Worm (Caenorhabditis elegans): Measurements from ENCODE around the gene srh-295.

The srh-295 gene

ce11 chrV:15330314-15330713, at the start of gene srh-295:
Gene srh-295, plus strand, starts transcription at chrV:15330614.
- TF ChIP-seq lin-13 (tag; optimal IDR thresholded peaks at IDR 0.05) (no peak), zip-8 (tag; optimal IDR thresholded peaks at IDR 0.05) (peak; percentile 70), ces-1 (GFP tag; optimal IDR thresholded peaks at IDR 0.05) (no peak), nhr-2 (tag; optimal IDR thresholded peaks at IDR 0.05) (no peak), cnd-1 (tag; optimal IDR thresholded peaks at IDR 0.05) (no peak)

DNA sequence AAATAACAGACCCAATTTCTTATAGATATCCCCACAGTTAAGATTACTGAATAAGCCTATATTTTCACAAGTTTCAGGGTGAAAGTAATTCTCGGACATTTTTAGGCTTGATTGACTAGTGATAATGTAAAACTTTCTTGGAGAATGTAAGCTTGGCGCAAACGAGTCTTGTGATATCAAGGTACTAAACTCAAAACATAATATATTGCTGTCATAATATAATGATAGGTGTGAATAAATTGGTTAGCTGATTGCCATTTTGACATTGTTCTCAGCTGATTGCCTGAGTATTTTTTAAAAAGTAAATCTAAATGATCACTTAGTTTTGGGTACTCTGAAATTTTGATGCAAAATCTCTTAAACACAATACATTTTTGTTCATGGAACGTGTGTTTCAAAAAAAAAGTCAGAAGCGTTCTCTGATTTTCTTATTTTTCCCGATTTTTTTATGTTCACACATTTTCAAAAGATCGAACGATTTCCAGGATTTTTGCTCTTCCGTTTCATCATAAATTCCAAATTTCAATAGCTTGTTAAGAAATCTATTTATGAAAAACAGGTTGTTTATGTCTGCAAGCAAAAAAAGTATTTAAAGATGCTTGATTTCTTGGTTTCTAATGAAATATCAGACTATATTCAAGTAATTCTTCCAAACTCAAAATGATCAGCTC, 49.0 kb upstream of the srh-295 start, which contains the start of the genes srw-19 and srx-51:
Gene srw-19, minus strand, starts transcription at position 101 of the 671 bp plus-strand sequence.
Gene srx-51, plus strand, starts transcription at position 621 of the 671 bp plus-strand sequence.
- TF ChIP-seq hlh-1 (tag; optimal IDR thresholded peaks at IDR 0.05) (no peak), elt-1 (tag; optimal IDR thresholded peaks at IDR 0.05; ENCODE audit: borderline replicate concordance, insufficient read depth) (no peak), nhr-237 (tag; optimal IDR thresholded peaks at IDR 0.05) (no peak), ceh-43 (GFP tag; optimal IDR thresholded peaks at IDR 0.05) (no peak)

- no peak for TF ChIP-seq lsy-2 (tag; optimal IDR thresholded peaks at IDR 0.05)
- no peak for TF ChIP-seq mls-2 (tag; optimal IDR thresholded peaks at IDR 0.05)
- no peak for TF ChIP-seq elt-1 (tag; optimal IDR thresholded peaks at IDR 0.05; ENCODE audit: borderline replicate concordance, insufficient read depth)
- no peak for TF ChIP-seq cnd-1 (tag; optimal IDR thresholded peaks at IDR 0.05)
- no peak for TF ChIP-seq ztf-11 (tag; optimal IDR thresholded peaks at IDR 0.05)
Observed at ce11 chrV:15285984-15286383, 44.4 kb upstream of the srh-295 start.

ce11 chrV:15287856-15288255, 42.6 kb upstream of the srh-295 start, which contains the start of gene cyp-34A1:
Gene cyp-34A1, minus strand, starts transcription at chrV:15287956.
- TF ChIP-seq M03D4.4 (tag; optimal IDR thresholded peaks at IDR 0.05): no peak
- TF ChIP-seq cnd-1 (tag; optimal IDR thresholded peaks at IDR 0.05): no peak
- TF ChIP-seq sptf-1 (tag; optimal IDR thresholded peaks at IDR 0.05): no peak

- TF ChIP-seq nhr-12 (tag; optimal IDR thresholded peaks at IDR 0.05) (no peak), ceh-39 (tag; optimal IDR thresholded peaks at IDR 0.05) (no peak), drap-1 (GFP tag; optimal IDR thresholded peaks at IDR 0.05) (no peak), elt-1 (tag; optimal IDR thresholded peaks at IDR 0.05; ENCODE audit: borderline replicate concordance, insufficient read depth) (no peak), sptf-1 (tag; optimal IDR thresholded peaks at IDR 0.05) (no peak), ces-1 (GFP tag; optimal IDR thresholded peaks at IDR 0.05) (no peak), nhr-2 (tag; optimal IDR thresholded peaks at IDR 0.05) (no peak)
Observed at ce11 chrV:15290995-15291394, 39.4 kb upstream of the srh-295 start, which contains the start of gene cyp-34A2. Gene cyp-34A2, minus strand, starts transcription at chrV:15291095.

ce11 chrV:15293865-15294264, 36.5 kb upstream of the srh-295 start, which contains the start of gene str-96:
Gene str-96, minus strand, starts transcription at chrV:15293965.
- no peak for TF ChIP-seq lsy-2 (tag; optimal IDR thresholded peaks at IDR 0.05)
- TF ChIP-seq bed-3 (GFP tag; optimal IDR thresholded peaks at IDR 0.05): no peak
- no peak for TF ChIP-seq mep-1 (tag; optimal IDR thresholded peaks at IDR 0.05)
- TF ChIP-seq M03D4.4 (tag; optimal IDR thresholded peaks at IDR 0.05): no peak
- TF ChIP-seq ces-1 (GFP tag; optimal IDR thresholded peaks at IDR 0.05): no peak
- no peak for TF ChIP-seq nhr-237 (tag; optimal IDR thresholded peaks at IDR 0.05)
- TF ChIP-seq unc-39 (tag; optimal IDR thresholded peaks at IDR 0.05): no peak
- no peak for TF ChIP-seq drap-1 (GFP tag; optimal IDR thresholded peaks at IDR 0.05)
- TF ChIP-seq elt-3 (tag; optimal IDR thresholded peaks at IDR 0.05): no peak
- no peak for TF ChIP-seq snpc-4 (tag; optimal IDR thresholded peaks at IDR 0.05)
- TF ChIP-seq hlh-1 (tag; optimal IDR thresholded peaks at IDR 0.05): no peak
- no peak for TF ChIP-seq nhr-2 (tag; optimal IDR thresholded peaks at IDR 0.05)
- no peak for TF ChIP-seq elt-1 (tag; optimal IDR thresholded peaks at IDR 0.05; ENCODE audit: borderline replicate concordance, insufficient read depth)
- TF ChIP-seq unc-120 (tag; optimal IDR thresholded peaks at IDR 0.05; ENCODE audit: poor library complexity, severe bottlenecking): no peak
- TF ChIP-seq lin-32 (GFP tag; optimal IDR thresholded peaks at IDR 0.05): no peak
- no peak for TF ChIP-seq sptf-1 (tag; optimal IDR thresholded peaks at IDR 0.05)
- no peak for TF ChIP-seq nhr-12 (tag; optimal IDR thresholded peaks at IDR 0.05)
- no peak for TF ChIP-seq ham-2 (GFP tag; optimal IDR thresholded peaks at IDR 0.05)
- TF ChIP-seq nhr-28 (tag; optimal IDR thresholded peaks at IDR 0.05): no peak

DNA sequence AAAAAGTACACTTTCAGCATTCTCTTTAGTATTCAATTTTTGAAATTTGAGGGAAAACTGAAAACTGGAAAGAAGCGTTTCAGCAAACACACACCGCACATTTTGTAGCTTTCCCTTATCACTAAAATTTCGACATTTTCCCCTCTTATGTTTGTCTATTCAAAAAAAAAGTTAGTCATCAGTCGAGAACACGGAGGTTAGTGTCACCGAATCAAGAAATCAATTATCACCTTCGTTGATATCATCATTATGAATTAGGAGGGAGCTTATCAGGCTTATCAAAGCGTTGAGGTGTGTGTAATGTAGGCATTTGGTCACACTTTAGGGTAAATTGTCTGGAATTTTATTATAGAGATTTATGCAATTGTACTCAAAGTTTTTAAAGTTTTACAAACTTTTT, 31.8 kb upstream of the srh-295 start, which contains the start of gene cpr-3:
Gene cpr-3, minus strand, starts transcription at position 104 of the 400 bp plus-strand sequence.
- TF ChIP-seq lin-13 (tag; optimal IDR thresholded peaks at IDR 0.05): no peak
- no peak for TF ChIP-seq unc-62 (GFP tag; optimal IDR thresholded peaks at IDR 0.05)
- TF ChIP-seq ces-1 (GFP tag; optimal IDR thresholded peaks at IDR 0.05): no peak
- TF ChIP-seq hlh-1 (tag; optimal IDR thresholded peaks at IDR 0.05): no peak
- no peak for TF ChIP-seq snpc-4 (tag; optimal IDR thresholded peaks at IDR 0.05)
- no peak for TF ChIP-seq elt-1 (tag; optimal IDR thresholded peaks at IDR 0.05; ENCODE audit: borderline replicate concordance, insufficient read depth)
- no peak for TF ChIP-seq ceh-43 (GFP tag; optimal IDR thresholded peaks at IDR 0.05)
- TF ChIP-seq drap-1 (GFP tag; optimal IDR thresholded peaks at IDR 0.05): no peak
- TF ChIP-seq ceh-39 (tag; optimal IDR thresholded peaks at IDR 0.05): no peak
- TF ChIP-seq zip-8 (tag; optimal IDR thresholded peaks at IDR 0.05): no peak
- no peak for TF ChIP-seq nhr-2 (tag; optimal IDR thresholded peaks at IDR 0.05)
- no peak for TF ChIP-seq nhr-237 (tag; optimal IDR thresholded peaks at IDR 0.05)
- TF ChIP-seq tbx-8 (GFP tag; optimal IDR thresholded peaks at IDR 0.05): no peak
- no peak for TF ChIP-seq cnd-1 (tag; optimal IDR thresholded peaks at IDR 0.05)
- TF ChIP-seq lsy-2 (tag; optimal IDR thresholded peaks at IDR 0.05): no peak
- no peak for TF ChIP-seq M03D4.4 (tag; optimal IDR thresholded peaks at IDR 0.05)
- TF ChIP-seq mep-1 (tag; optimal IDR thresholded peaks at IDR 0.05): no peak

Data from whole organism, mixed stage, embryonic.